Fruit fly (Drosophila melanogaster): ENCODE results near the gene CG12725.

Gene CG12725

DNA sequence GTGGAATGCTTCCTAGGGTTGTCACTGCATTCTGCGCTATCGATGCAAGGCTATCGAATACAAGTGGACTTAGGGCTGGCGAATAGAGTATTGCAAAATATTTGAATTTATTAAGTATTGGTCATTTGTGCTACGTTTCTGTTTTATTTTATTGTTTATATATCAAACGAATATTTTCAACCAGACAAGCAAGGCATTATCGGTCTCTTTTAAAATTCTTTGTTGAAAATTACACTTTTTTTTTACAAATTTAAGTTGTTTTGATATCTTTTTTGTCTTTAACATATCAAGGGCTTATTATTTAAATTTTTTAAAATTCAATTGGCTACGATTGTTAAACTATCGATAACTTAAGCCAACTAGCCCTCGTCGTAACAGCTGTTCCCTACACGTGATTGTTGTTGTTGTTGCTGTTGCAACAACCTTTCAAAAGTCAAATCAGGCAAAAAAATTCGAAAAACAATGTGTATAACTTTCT is 15.3 kb downstream of the CG12725 start, which contains the start of the genes Ype and CG1662 (continued):
- TF ChIP-seq CG15269 (tag; optimal IDR thresholded peaks at IDR 0.05) (peak; percentile 76), Awh (GFP tag; IDR thresholded peaks at IDR 0.05) (0 out of 2 replicates have a peak, but pooled peaks have one; percentile 39), CTCF (GFP tag; optimal IDR thresholded peaks at IDR 0.05) (peak; percentile 20), zfh1 (GFP tag; IDR thresholded peaks at IDR 0.05) (peak; percentile 62; the same call in 1 of the 3 replicates), maf-S (GFP tag; optimal IDR thresholded peaks at IDR 0.05) (peak; percentile 60), CG8924 (tag; optimal IDR thresholded peaks at IDR 0.05) (peak; percentile 80), CG12155 (GFP tag; optimal IDR thresholded peaks at IDR 0.05) (peak; percentile 62), Ssrp (tag; optimal IDR thresholded peaks at IDR 0.05) (peak; percentile 71), CoRest (tag; optimal IDR thresholded peaks at IDR 0.05) (peak; percentile 86), CG30403 (GFP tag; optimal IDR thresholded peaks at IDR 0.05) (peak; percentile 85), CG3995 (GFP tag; optimal IDR thresholded peaks at IDR 0.05) (peak; percentile 60), twi (tag; optimal IDR thresholded peaks at IDR 0.05) (peak; percentile 61), BEAF-32 (GFP tag; optimal IDR thresholded peaks at IDR 0.05) (peak; percentile 90), kay (GFP tag; optimal IDR thresholded peaks at IDR 0.05) (peak; percentile 63), CG6683 (GFP tag; optimal IDR thresholded peaks at IDR 0.05) (peak; percentile 16), GATAe (GFP tag; conservative IDR thresholded peaks at IDR 0.05) (no peak), CG2889 (GFP tag; IDR thresholded peaks at IDR 0.05) (peak; percentile 50; the same call in 2 of the 3 replicates), CG18011 (GFP tag; optimal IDR thresholded peaks at IDR 0.05) (peak; percentile 15), dmrt99B (tag; optimal IDR thresholded peaks at IDR 0.05) (peak; percentile 67), da (GFP tag; optimal IDR thresholded peaks at IDR 0.05) (no peak), Sox100B (GFP tag; optimal IDR thresholded peaks at IDR 0.05) (peak; percentile 77), otp (GFP tag; IDR thresholded peaks at IDR 0.05) (peak; percentile 42; the same call in 1 of the 3 replicates), bab2 (GFP tag; optimal IDR thresholded peaks at IDR 0.05) (peak; percentile 67), tin (GFP tag; optimal IDR thresholded peaks at IDR 0.05) (peak; percentile 80), Myb (GFP tag; optimal IDR thresholded peaks at IDR 0.05) (peak; percentile 48), sima (GFP tag; optimal IDR thresholded peaks at IDR 0.05) (no peak), CG10366 (GFP tag; IDR thresholded peaks at IDR 0.05) (peak; percentile 52), zfh2 (GFP tag; optimal IDR thresholded peaks at IDR 0.05) (peak; percentile 66), CG4328 (GFP tag; optimal IDR thresholded peaks at IDR 0.05) (peak; percentile 67), chn (GFP tag; optimal IDR thresholded peaks at IDR 0.05) (peak; percentile 76), ato (GFP tag; IDR thresholded peaks at IDR 0.05; ENCODE audit: partially characterized antibody) (no peak), ro (GFP tag; IDR thresholded peaks at IDR 0.05) (no peak), HHEX (GFP tag; optimal IDR thresholded peaks at IDR 0.05) (peak; percentile 19), chm (GFP tag; IDR thresholded peaks at IDR 0.05) (peak; percentile 59), jigr1 (GFP tag; IDR thresholded peaks at IDR 0.05) (peak; percentile 50; the same call in 1 of the 3 replicates), salm (tag; optimal IDR thresholded peaks at IDR 0.05) (no peak), ATbp (GFP tag; optimal IDR thresholded peaks at IDR 0.05) (peak; percentile 13), Hey (tag; optimal IDR thresholded peaks at IDR 0.05) (no peak), CG1602 (GFP tag; optimal IDR thresholded peaks at IDR 0.05) (peak; percentile 77), CG10274 (GFP tag; optimal IDR thresholded peaks at IDR 0.05) (no peak), Xrp1 (GFP tag; IDR thresholded peaks at IDR 0.05) (peak; percentile 65), repo (GFP tag; optimal IDR thresholded peaks at IDR 0.05) (peak; percentile 3), CG16863 (GFP tag; optimal IDR thresholded peaks at IDR 0.05) (peak; percentile 52), CG11093 (GFP tag; IDR thresholded peaks at IDR 0.05) (0 out of 3 replicates have a peak, but pooled peaks have one; percentile 6), CG6272 (GFP tag; IDR thresholded peaks at IDR 0.05) (0 out of 2 replicates have a peak, but pooled peaks have one; percentile 45), vnd (GFP tag; IDR thresholded peaks at IDR 0.05; ENCODE audit: partially characterized antibody) (peak; percentile 74), lmd (GFP tag; IDR thresholded peaks at IDR 0.05) (peak; percentile 69), Antp (GFP tag; optimal IDR thresholded peaks at IDR 0.05) (peak; percentile 57), CG6254 (GFP tag; optimal IDR thresholded peaks at IDR 0.05) (no peak), her (GFP tag; optimal IDR thresholded peaks at IDR 0.05) (no peak), CG10979 (tag; optimal IDR thresholded peaks at IDR 0.05) (peak; percentile 61)
